Fruit fly (Drosophila melanogaster): ENCODE measurements around the gene CG43055.

The CG43055 gene

dm6 chr2L:4416089-4416488 is 5.1 kb downstream of the CG43055 start (continued):
- TF ChIP-seq salr (GFP tag; optimal IDR thresholded peaks at IDR 0.05) (peak in 1 of 2 experiments; percentile 5), vri (GFP tag; optimal IDR thresholded peaks at IDR 0.05) (no peak), Sox15 (GFP tag; optimal IDR thresholded peaks at IDR 0.05) (peak; percentile 6), Ets96B (tag; optimal IDR thresholded peaks at IDR 0.05) (peak; percentile 62), CG16779 (tag; optimal IDR thresholded peaks at IDR 0.05) (no peak), svp (GFP tag) (peak; percentile 54), CG10669 (GFP tag; optimal IDR thresholded peaks at IDR 0.05) (peak; percentile 48), CG4318 (GFP tag; optimal IDR thresholded peaks at IDR 0.05) (no peak), CG8119 (GFP tag; IDR thresholded peaks at IDR 0.05) (0 out of 3 replicates have a peak, but pooled peaks have one; percentile 24), achi (GFP tag; optimal IDR thresholded peaks at IDR 0.05) (peak; percentile 47), CG6792 (GFP tag; optimal IDR thresholded peaks at IDR 0.05) (peak; percentile 26), Hr38 (GFP tag; optimal IDR thresholded peaks at IDR 0.05) (no peak), CG31627 (GFP tag; optimal IDR thresholded peaks at IDR 0.05) (peak; percentile 11), CG10631 (GFP tag; optimal IDR thresholded peaks at IDR 0.05) (peak; percentile 43), lz (GFP tag; optimal IDR thresholded peaks at IDR 0.05) (peak; percentile 10), CG1621 (tag; optimal IDR thresholded peaks at IDR 0.05) (peak; percentile 32), CG11294 (GFP tag; IDR thresholded peaks at IDR 0.05) (no peak), dsx (GFP tag; optimal IDR thresholded peaks at IDR 0.05; ENCODE audit: poor library complexity, severe bottlenecking) (peak; percentile 32), CG3919 (GFP tag; optimal IDR thresholded peaks at IDR 0.05) (peak; percentile 53), CG6163 (GFP tag; IDR thresholded peaks at IDR 0.05) (peak; percentile 49; the same call in 1 of the 3 replicates), CG9139 (GFP tag; optimal IDR thresholded peaks at IDR 0.05) (no peak), cyc (GFP tag; optimal IDR thresholded peaks at IDR 0.05) (peak; percentile 32), Ets21C (GFP tag; optimal IDR thresholded peaks at IDR 0.05) (peak; percentile 23), CG7368 (GFP tag; optimal IDR thresholded peaks at IDR 0.05) (peak; percentile 33), CG15336 (GFP tag; IDR thresholded peaks at IDR 0.05) (peak; percentile 36; the same call in 1 of the 2 replicates)

- TF ChIP-seq Hr4 (GFP tag; optimal IDR thresholded peaks at IDR 0.05) = peak; percentile 28
- no peak for TF ChIP-seq CG11762 (GFP tag; optimal IDR thresholded peaks at IDR 0.05; ENCODE audit: insufficient read depth)
- no peak for TF ChIP-seq Sox14 (GFP tag; optimal IDR thresholded peaks at IDR 0.05)
- TF ChIP-seq eg (GFP tag; IDR thresholded peaks at IDR 0.05) = peak; percentile 51; the same call in 2 of the 3 replicates
- no peak for TF ChIP-seq dac (GFP tag; optimal IDR thresholded peaks at IDR 0.05)
- TF ChIP-seq CG8119 (GFP tag; IDR thresholded peaks at IDR 0.05) = peak; percentile 41; the same call in 1 of the 3 replicates
- peak; percentile 4 for TF ChIP-seq Smox (GFP tag; optimal IDR thresholded peaks at IDR 0.05)
- TF ChIP-seq Eip75B (GFP tag; optimal IDR thresholded peaks at IDR 0.05) = peak; percentile 33
- TF ChIP-seq CG11902 (GFP tag; optimal IDR thresholded peaks at IDR 0.05) = no peak
- TF ChIP-seq fkh (GFP tag; optimal IDR thresholded peaks at IDR 0.05) = no peak
- TF ChIP-seq dsx (GFP tag; optimal IDR thresholded peaks at IDR 0.05; ENCODE audit: poor library complexity, severe bottlenecking) = peak; percentile 55
- TF ChIP-seq OdsH (GFP tag; optimal IDR thresholded peaks at IDR 0.05) = peak; percentile 33
- peak; percentile 66 for TF ChIP-seq svp (GFP tag)
- peak; percentile 42 for TF ChIP-seq CG3919 (GFP tag; optimal IDR thresholded peaks at IDR 0.05)
- TF ChIP-seq esn (GFP tag; optimal IDR thresholded peaks at IDR 0.05) = peak; percentile 44
- TF ChIP-seq Hr39 (GFP tag; optimal IDR thresholded peaks at IDR 0.05) = no peak
- TF ChIP-seq CG32006 (GFP tag; optimal IDR thresholded peaks at IDR 0.05) = peak; percentile 51
- TF ChIP-seq vri (GFP tag; optimal IDR thresholded peaks at IDR 0.05) = no peak
- no peak for TF ChIP-seq Sox15 (GFP tag; optimal IDR thresholded peaks at IDR 0.05)
- TF ChIP-seq CG31627 (GFP tag; optimal IDR thresholded peaks at IDR 0.05) = no peak
- TF ChIP-seq CG34406 (GFP tag; optimal IDR thresholded peaks at IDR 0.05) = peak; percentile 4
- peak; percentile 82 for TF ChIP-seq Eip78C (GFP tag)
- TF ChIP-seq Gug (GFP tag; IDR thresholded peaks at IDR 0.05) = 0 out of 2 replicates have a peak, but pooled peaks have one; percentile 21
- peak; percentile 51 for TF ChIP-seq CG15336 (GFP tag; IDR thresholded peaks at IDR 0.05)
- no peak for TF ChIP-seq CG7368 (GFP tag; optimal IDR thresholded peaks at IDR 0.05)
- TF ChIP-seq ss (GFP tag; optimal IDR thresholded peaks at IDR 0.05) = peak; percentile 24 to 60
- peak; percentile 61 for TF ChIP-seq CG10669 (GFP tag; optimal IDR thresholded peaks at IDR 0.05)
- TF ChIP-seq CG3032 (tag; optimal IDR thresholded peaks at IDR 0.05) = peak; percentile 59
- peak; percentile 32 for TF ChIP-seq CG8632 (GFP tag; optimal IDR thresholded peaks at IDR 0.05)
- peak; percentile 19 for TF ChIP-seq CG16779 (tag; optimal IDR thresholded peaks at IDR 0.05)
- TF ChIP-seq CG9139 (GFP tag; optimal IDR thresholded peaks at IDR 0.05) = peak; percentile 20
- TF ChIP-seq lz (GFP tag; optimal IDR thresholded peaks at IDR 0.05) = peak; percentile 24
- TF ChIP-seq Ets21C (GFP tag; optimal IDR thresholded peaks at IDR 0.05) = no peak
- peak; percentile 25 for TF ChIP-seq CG8319 (GFP tag; optimal IDR thresholded peaks at IDR 0.05)
- no peak for TF ChIP-seq Eip93F (GFP tag; optimal IDR thresholded peaks at IDR 0.05)
- no peak for TF ChIP-seq Blimp-1 (GFP tag; optimal IDR thresholded peaks at IDR 0.05)
- TF ChIP-seq CG1621 (tag; optimal IDR thresholded peaks at IDR 0.05) = peak; percentile 26
- peak; percentile 43 for TF ChIP-seq Met (GFP tag; optimal IDR thresholded peaks at IDR 0.05)
Observed at dm6 chr2L:4416903-4417302, 5.9 kb downstream of the CG43055 start.

Data from whole organism, prepupa.